Worm (Caenorhabditis elegans) whole organism, early embryonic: ENCODE data around the gene ppat-1.

Experiments used
- B0310.2 ChIP-seq: sonication (generic microtip); optimal IDR thresholded peaks from 2 replicates; lab custom pipeline; 2016; ENCODE audit warnings: mild to moderate bottlenecking, missing genetic modification characterization, missing compliant biosample characterization
- ama-1 ChIP-seq: fragments of 150-350 bp; optimal IDR thresholded peaks from 2 replicates; lab custom pipeline; 2014
- hmbx-1 ChIP-seq: sonication (generic microtip); optimal IDR thresholded peaks from 2 replicates; lab custom pipeline; 2016; ENCODE audit warnings: mild to moderate bottlenecking, missing genetic modification characterization, missing compliant biosample characterization
- sea-1 ChIP-seq: fragments of 200-800 bp; sonication (Bioruptor generic); conservative IDR thresholded peaks from 2 replicates; pipeline ENCODE4 v1.3.6; 2022; ENCODE audit warnings: missing genetic modification characterization, missing compliant biosample characterization
- tbx-11 ChIP-seq: fragments of 200-800 bp; sonication (Bioruptor generic); IDR thresholded peaks from 2 replicates; pipeline ENCODE4 v1.3.6; 2022; ENCODE audit warnings: missing genetic modification characterization, missing compliant biosample characterization

- TF ChIP-seq B0310.2 (tag; lab: Kevin White, UChicago) (no peak), tbx-11 (GFP tag; lab: Robert Waterston, UW) (no peak), ama-1 (lab: Kevin White, UChicago) (no peak), hmbx-1 (tag; lab: Kevin White, UChicago) (no peak), sea-1 (GFP tag; lab: Robert Waterston, UW) (no peak)
These were observed 4.6 kb downstream of the ppat-1 start, which contains the start of gene T04A8.8 for ce11 chrIII:4693695-4694094.
